Worm (Caenorhabditis elegans) whole organism, L2 larva: Measurements from ENCODE around the gene ZK822.9.

Experiments used
- ZK546.5 ChIP-seq: sonication (generic microtip); optimal IDR thresholded peaks from 2 replicates; lab custom pipeline; 2017; ENCODE audit warnings: missing biosample characterization, missing genetic modification characterization
- ceh-82 ChIP-seq: fragments of 150-350 bp; optimal IDR thresholded peaks from 2 replicates; lab custom pipeline; 2014; ENCODE audit warnings: missing biosample characterization, missing genetic modification characterization
- egl-27 ChIP-seq: sonication (generic microtip); optimal IDR thresholded peaks from 3 replicates; lab custom pipeline; 2017; ENCODE audit warnings: missing biosample characterization, missing genetic modification reagents, missing genetic modification characterization
- lin-39 ChIP-seq: fragments of 150-350 bp; optimal IDR thresholded peaks from 2 replicates; lab custom pipeline; 2014; ENCODE audit warnings: missing biosample characterization, missing genetic modification reagents, missing genetic modification characterization
- nhr-10 ChIP-seq: sonication (generic microtip); optimal IDR thresholded peaks from 2 replicates; lab custom pipeline; 2017; ENCODE audit warnings: missing biosample characterization, missing genetic modification characterization
- nhr-11 ChIP-seq: fragments of 150-350 bp; optimal IDR thresholded peaks from 2 replicates; lab custom pipeline; 2014; ENCODE audit warnings: missing biosample characterization, missing genetic modification characterization
- nhr-129 ChIP-seq: fragments of 150-350 bp; optimal IDR thresholded peaks from 2 replicates; lab custom pipeline; 2014; ENCODE audit warnings: missing biosample characterization, missing genetic modification characterization
- nhr-237 ChIP-seq: fragments of 150-350 bp; optimal IDR thresholded peaks from 2 replicates; lab custom pipeline; 2014; ENCODE audit warnings: missing biosample characterization, missing genetic modification characterization
- skn-1 ChIP-seq: sonication (generic microtip); optimal IDR thresholded peaks from 2 replicates; lab custom pipeline; 2017; ENCODE audit warnings: missing biosample characterization, missing genetic modification characterization
- snpc-4 ChIP-seq: fragments of 150-350 bp; optimal IDR thresholded peaks from 2 replicates; lab custom pipeline; 2014; ENCODE audit warnings: missing biosample characterization, missing genetic modification characterization
- ztf-11 ChIP-seq: sonication (generic microtip); optimal IDR thresholded peaks from 2 replicates; lab custom pipeline; 2017; ENCODE audit warnings: missing biosample characterization, missing genetic modification characterization

DNA sequence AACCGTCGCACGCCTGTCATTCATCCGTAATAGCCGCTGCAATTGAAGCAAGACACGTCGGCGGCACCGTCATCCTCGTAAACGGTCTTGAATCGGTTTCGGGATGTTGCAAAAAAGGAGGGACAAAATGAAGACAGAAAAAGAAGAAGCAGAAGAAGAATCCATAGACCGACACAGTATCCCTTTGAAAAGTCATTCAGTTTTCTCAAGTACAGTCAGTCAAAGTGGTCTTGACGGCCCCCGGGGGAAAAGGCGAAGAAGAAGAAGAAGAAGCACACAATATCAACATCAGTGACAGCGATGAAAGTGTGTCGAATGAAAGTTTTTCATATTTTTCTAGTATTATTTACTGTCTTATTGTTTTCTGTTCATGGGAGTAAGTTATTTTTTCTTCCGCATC lies 37.5 kb upstream of the ZK822.9 start, which contains the start of gene cutl-27:
- TF ChIP-seq nhr-129, result no peak
- TF ChIP-seq snpc-4 (tag; lab: Kevin White, UChicago), result no peak
- TF ChIP-seq lin-39, result no peak
- TF ChIP-seq ceh-82, result no peak
- no peak for TF ChIP-seq ZK546.5
- no peak for TF ChIP-seq nhr-237 (tag; lab: Kevin White, UChicago)
- TF ChIP-seq ztf-11 (tag; lab: Kevin White, UChicago), result no peak
- TF ChIP-seq nhr-10 (tag; lab: Kevin White, UChicago), result no peak
- no peak for TF ChIP-seq skn-1 (tag; lab: Kevin White, UChicago)
- no peak for TF ChIP-seq egl-27 (tag; lab: Kevin White, UChicago)
- TF ChIP-seq nhr-11 (tag; lab: Kevin White, UChicago), result no peak
